Worm (Caenorhabditis elegans): ENCODE results near the gene F39E9.14.

Gene F39E9.14

ce11 chrII:3247556-3247955, 42.9 kb downstream of the F39E9.14 start:
- TF ChIP-seq dmd-4 (tag; optimal IDR thresholded peaks at IDR 0.05; ENCODE audit: borderline replicate concordance) (no peak), pat-9 (tag; optimal IDR thresholded peaks at IDR 0.05) (no peak), hlh-13 (GFP tag; optimal IDR thresholded peaks at IDR 0.05) (no peak), unc-55 (GFP tag; optimal IDR thresholded peaks at IDR 0.05) (no peak), zip-5 (tag; optimal IDR thresholded peaks at IDR 0.05) (no peak), ceh-31 (tag; optimal IDR thresholded peaks at IDR 0.05) (no peak), sox-2 (GFP tag; IDR thresholded peaks at IDR 0.05) (no peak), npax-4 (tag; optimal IDR thresholded peaks at IDR 0.05) (no peak), ceh-14 (tag; optimal IDR thresholded peaks at IDR 0.05) (no peak), fkh-10 (GFP tag; optimal IDR thresholded peaks at IDR 0.05) (no peak)

ce11 chrII:3245836-3246235, 44.6 kb downstream of the F39E9.14 start, which contains the start of gene C17F4.7:
Gene C17F4.7 (minus strand): TSS chrII:3246015.
- TF ChIP-seq tbx-2 (tag; optimal IDR thresholded peaks at IDR 0.05) (no peak), ttx-3 (tag; optimal IDR thresholded peaks at IDR 0.05) (no peak), dve-1 (tag; optimal IDR thresholded peaks at IDR 0.05) (no peak), npax-4 (tag; optimal IDR thresholded peaks at IDR 0.05) (no peak), fkh-6 (tag; optimal IDR thresholded peaks at IDR 0.05) (no peak), zip-5 (tag; optimal IDR thresholded peaks at IDR 0.05) (no peak), ceh-31 (tag; optimal IDR thresholded peaks at IDR 0.05) (no peak), pha-4 (tag; optimal IDR thresholded peaks at IDR 0.05) (no peak), ref-2 (tag; optimal IDR thresholded peaks at IDR 0.05) (no peak), ceh-2 (tag; optimal IDR thresholded peaks at IDR 0.05) (no peak), ceh-6 (GFP tag; optimal IDR thresholded peaks at IDR 0.05) (no peak), C08G9.2 (tag; optimal IDR thresholded peaks at IDR 0.05) (no peak)

ce11 chrII:3244758-3245157, 45.7 kb downstream of the F39E9.14 start:
- TF ChIP-seq ama-1 (optimal IDR thresholded peaks at IDR 0.05) (no peak), pax-1 (tag; optimal IDR thresholded peaks at IDR 0.05) (no peak), hlh-6 (tag; optimal IDR thresholded peaks at IDR 0.05) (no peak), fax-1 (tag; optimal IDR thresholded peaks at IDR 0.05) (no peak), pha-4 (tag; optimal IDR thresholded peaks at IDR 0.05) (no peak), odd-2 (tag; optimal IDR thresholded peaks at IDR 0.05) (no peak), hlh-30 (tag; optimal IDR thresholded peaks at IDR 0.05; ENCODE audit: insufficient read depth) (no peak), elt-4 (tag; optimal IDR thresholded peaks at IDR 0.05) (no peak), ceh-6 (GFP tag; optimal IDR thresholded peaks at IDR 0.05) (no peak), hlh-13 (GFP tag; optimal IDR thresholded peaks at IDR 0.05) (no peak), ceh-19 (GFP tag; optimal IDR thresholded peaks at IDR 0.05) (no peak), ztf-16 (tag; optimal IDR thresholded peaks at IDR 0.05) (no peak), pag-3 (tag; optimal IDR thresholded peaks at IDR 0.05; ENCODE audit: borderline replicate concordance) (no peak), mec-3 (tag; optimal IDR thresholded peaks at IDR 0.05; ENCODE audit: borderline replicate concordance) (no peak), T23F11.4 (GFP tag; optimal IDR thresholded peaks at IDR 0.05) (no peak), unc-42 (tag; optimal IDR thresholded peaks at IDR 0.05) (no peak), K02D7.2 (tag; optimal IDR thresholded peaks at IDR 0.05) (no peak)

- TF ChIP-seq ceh-30 (tag; optimal IDR thresholded peaks at IDR 0.05) (no peak), ztf-16 (tag; optimal IDR thresholded peaks at IDR 0.05) (no peak), ceh-19 (GFP tag; optimal IDR thresholded peaks at IDR 0.05) (no peak), syd-9 (tag; optimal IDR thresholded peaks at IDR 0.05) (no peak), fkh-10 (GFP tag; optimal IDR thresholded peaks at IDR 0.05) (no peak), dve-1 (tag; optimal IDR thresholded peaks at IDR 0.05) (no peak), ceh-6 (GFP tag; optimal IDR thresholded peaks at IDR 0.05) (no peak), unc-55 (GFP tag; optimal IDR thresholded peaks at IDR 0.05) (no peak)
These were observed 46.4 kb downstream of the F39E9.14 start, which contains the start of gene C17F4.12 for ce11 chrII:3244070-3244469. Gene C17F4.12 (minus strand): TSS chrII:3244170.

- TF ChIP-seq K09A11.1 (tag; optimal IDR thresholded peaks at IDR 0.05; ENCODE audit: insufficient read depth) (no peak), eyg-1 (tag; optimal IDR thresholded peaks at IDR 0.05) (no peak), pax-1 (tag; optimal IDR thresholded peaks at IDR 0.05) (no peak), pat-9 (tag; optimal IDR thresholded peaks at IDR 0.05) (no peak), rnt-1 (tag; optimal IDR thresholded peaks at IDR 0.05) (no peak), ahr-1 (tag; optimal IDR thresholded peaks at IDR 0.05) (no peak), syd-9 (tag; optimal IDR thresholded peaks at IDR 0.05) (no peak), ceh-9 (tag; optimal IDR thresholded peaks at IDR 0.05) (no peak), madf-2 (tag; optimal IDR thresholded peaks at IDR 0.05) (no peak)
These were observed 48.6 kb downstream of the F39E9.14 start for ce11 chrII:3241842-3242241.
